Fruit fly (Drosophila melanogaster) Kc167 (cell line): ENCODE measurements around the gene CG34384.

ENCODE experiments used
- Myc ChIP-seq: fragments of >200 bp; optimal IDR thresholded peaks from 2 replicates; lab custom pipeline; 2017; ENCODE audit warnings: missing external identifiers
- Sin3A ChIP-seq: fragments of >200 bp; optimal IDR thresholded peaks from 2 replicates; lab custom pipeline; 2018; ENCODE audit warnings: missing external identifiers
- h ChIP-seq: fragments of >200 bp; optimal IDR thresholded peaks from 3 replicates; lab custom pipeline; 2018; ENCODE audit warnings: missing external identifiers
- insv ChIP-seq: fragments of >200 bp; optimal IDR thresholded peaks from 3 replicates; lab custom pipeline; 2018; ENCODE audit warnings: missing external identifiers
- psq ChIP-seq: fragments of >200 bp; optimal IDR thresholded peaks from 2 replicates; lab custom pipeline; 2017; ENCODE audit warnings: missing external identifiers
- ttk ChIP-seq: sonication (Bioruptor generic); optimal IDR thresholded peaks from 2 replicates; lab custom pipeline; 2017; ENCODE audit warnings: missing external identifiers

DNA sequence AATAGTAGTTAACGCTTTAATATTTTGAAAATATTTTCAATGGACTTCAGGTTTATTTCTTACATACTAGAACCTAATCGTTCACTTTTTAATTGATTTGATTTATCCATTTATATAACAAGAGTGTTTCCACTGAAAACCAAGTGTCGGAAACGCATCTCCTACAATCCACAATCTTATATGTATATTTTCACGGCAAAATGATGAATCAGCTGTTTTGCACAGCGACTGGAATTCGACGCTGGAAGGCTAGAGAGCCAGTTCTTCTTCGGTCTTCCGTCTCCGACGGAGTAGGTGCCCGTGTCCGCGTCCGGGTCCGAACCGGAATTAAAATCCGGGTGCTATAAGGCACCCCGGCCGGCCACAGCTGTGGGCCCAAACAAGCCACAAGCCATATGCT lies 70.3 kb downstream of the CG34384 start:
- TF ChIP-seq Sin3A (lab: Kevin White, UChicago) (no peak), ttk (lab: Kevin White, UChicago) (no peak), psq (lab: Kevin White, UChicago) (no peak), insv (no peak), h (lab: Kevin White, UChicago) (no peak), Myc (lab: Kevin White, UChicago) (no peak)
